Worm (Caenorhabditis elegans) whole organism, late embryonic: ENCODE measurements around the gene elc-2.

Source experiments
- C08G9.2 ChIP-seq: sonication (generic microtip); optimal IDR thresholded peaks from 2 replicates; lab custom pipeline; 2016; ENCODE audit warnings: mild to moderate bottlenecking, missing genetic modification characterization, moderate library complexity, missing compliant biosample characterization
- F13H6.1 ChIP-seq: sonication (generic microtip); optimal IDR thresholded peaks from 2 replicates; lab custom pipeline; 2016; ENCODE audit warnings: missing genetic modification characterization, missing compliant biosample characterization
- Y22D7AL.16 ChIP-seq: sonication (generic microtip); optimal IDR thresholded peaks from 2 replicates; lab custom pipeline; 2016; ENCODE audit warnings: missing genetic modification characterization, missing compliant biosample characterization
- ama-1 ChIP-seq: fragments of 150-350 bp; optimal IDR thresholded peaks from 2 replicates; lab custom pipeline; 2014
- ceh-18 ChIP-seq: sonication (generic microtip); optimal IDR thresholded peaks from 2 replicates; lab custom pipeline; 2016; ENCODE audit warnings: missing genetic modification characterization, missing compliant biosample characterization
- elt-2 ChIP-seq: sonication (generic microtip); optimal IDR thresholded peaks from 2 replicates; lab custom pipeline; 2016; ENCODE audit warnings: missing genetic modification reagents, missing genetic modification characterization, missing compliant biosample characterization
- fkh-6 ChIP-seq: sonication (generic microtip); optimal IDR thresholded peaks from 2 replicates; lab custom pipeline; 2016; ENCODE audit warnings: missing genetic modification characterization, missing compliant biosample characterization
- nhr-11 ChIP-seq: fragments of 150-350 bp; optimal IDR thresholded peaks from 2 replicates; lab custom pipeline; 2014; ENCODE audit warnings: missing biosample characterization, missing genetic modification characterization
- ref-2 ChIP-seq: sonication (generic microtip); optimal IDR thresholded peaks from 2 replicates; lab custom pipeline; 2016; ENCODE audit warnings: missing genetic modification characterization, missing compliant biosample characterization
- sox-4 ChIP-seq: sonication (generic microtip); optimal IDR thresholded peaks from 2 replicates; lab custom pipeline; 2017; ENCODE audit warnings: mild to moderate bottlenecking, missing genetic modification characterization, inconsistent platforms, missing compliant biosample characterization
- tbx-2 ChIP-seq: sonication (generic microtip); optimal IDR thresholded peaks from 2 replicates; lab custom pipeline; 2016; ENCODE audit warnings: missing genetic modification characterization, missing compliant biosample characterization
- unc-42 ChIP-seq: sonication (generic microtip); optimal IDR thresholded peaks from 2 replicates; lab custom pipeline; 2016; ENCODE audit warnings: missing genotype, missing genetic modification characterization, missing compliant biosample characterization

- no peak for TF ChIP-seq ceh-18 (tag; lab: Kevin White, UChicago)
- TF ChIP-seq sox-4 = no peak
- TF ChIP-seq nhr-11 (tag; lab: Kevin White, UChicago) = no peak
- no peak for TF ChIP-seq unc-42
- TF ChIP-seq F13H6.1 (tag; lab: Kevin White, UChicago) = no peak
- no peak for TF ChIP-seq ama-1 (lab: Kevin White, UChicago)
- TF ChIP-seq tbx-2 (tag; lab: Kevin White, UChicago) = no peak
- no peak for TF ChIP-seq elt-2 (tag; lab: Kevin White, UChicago)
- no peak for TF ChIP-seq fkh-6
- no peak for TF ChIP-seq C08G9.2 (tag; lab: Kevin White, UChicago)
- no peak for TF ChIP-seq ref-2 (tag; lab: Kevin White, UChicago)
- TF ChIP-seq Y22D7AL.16 (tag; lab: Kevin White, UChicago) = no peak
Measured at ce11 chrX:1811436-1811835, 33.5 kb upstream of the elc-2 start, which contains the start of gene C14E2.3.
